Worm (Caenorhabditis elegans): ENCODE measurements around the gene fbxa-126.
A peak's percentile ranks its signal among the peaks of the same experiment; 100 is the strongest.

fbxa-126 gene

ce11 chrIV:14295262-14295661, 26.3 kb downstream of the fbxa-126 start (continued):
- no peak for TF ChIP-seq nhr-179 (tag; optimal IDR thresholded peaks at IDR 0.05)

- no peak for TF ChIP-seq ccch-3 (GFP tag; optimal IDR thresholded peaks at IDR 0.05)
- TF ChIP-seq nfya-1 (tag; optimal IDR thresholded peaks at IDR 0.05; ENCODE audit: borderline replicate concordance, insufficient read depth) = no peak
- no peak for TF ChIP-seq nhr-90 (tag; optimal IDR thresholded peaks at IDR 0.05)
- TF ChIP-seq rcor-1 (GFP tag; IDR thresholded peaks at IDR 0.05) = no peak
These were observed 30.0 kb downstream of the fbxa-126 start, which contains the start of gene Y64G10A.7 for ce11 chrIV:14291601-14292000. Gene Y64G10A.7, plus strand, starts transcription at chrIV:14291901.

ce11 chrIV:14284920-14285319, 36.6 kb downstream of the fbxa-126 start:
- no peak for TF ChIP-seq egl-18 (GFP tag; IDR thresholded peaks at IDR 0.05)

ce11 chrIV:14276773-14277388, 44.7 kb downstream of the fbxa-126 start:
- no peak for TF ChIP-seq C17E4.6 (GFP tag; IDR thresholded peaks at IDR 0.05)

- TF ChIP-seq egrh-3 (GFP tag; IDR thresholded peaks at IDR 0.05) (no peak), K12H6.12 (tag; optimal IDR thresholded peaks at IDR 0.05) (no peak), efl-1 (GFP tag; optimal IDR thresholded peaks at IDR 0.05) (no peak), ztf-6 (GFP tag; IDR thresholded peaks at IDR 0.05) (no peak), madf-6 (GFP tag; IDR thresholded peaks at IDR 0.05) (no peak), ztf-22 (GFP tag; optimal IDR thresholded peaks at IDR 0.05) (no peak), ccch-3 (GFP tag; optimal IDR thresholded peaks at IDR 0.05) (no peak), zim-3 (tag; optimal IDR thresholded peaks at IDR 0.05) (no peak), let-607 (tag; optimal IDR thresholded peaks at IDR 0.05) (no peak), sea-2 (GFP tag; IDR thresholded peaks at IDR 0.05) (no peak), egl-18 (GFP tag; IDR thresholded peaks at IDR 0.05) (no peak), cebp-2 (GFP tag; IDR thresholded peaks at IDR 0.05) (no peak), ekl-4 (GFP tag; IDR thresholded peaks at IDR 0.05) (no peak), lin-35 (GFP tag; optimal IDR thresholded peaks at IDR 0.05) (no peak), fkh-3 (tag; optimal IDR thresholded peaks at IDR 0.05) (no peak), pha-4 (tag; optimal IDR thresholded peaks at IDR 0.05) (no peak)
These were observed 45.4 kb downstream of the fbxa-126 start, which contains the start of gene ilcr-1 for ce11 chrIV:14276160-14276559. Gene ilcr-1, plus strand, starts transcription at chrIV:14276460.

ce11 chrIV:14274834-14275233, 46.7 kb downstream of the fbxa-126 start:
- TF ChIP-seq ekl-4 (GFP tag; IDR thresholded peaks at IDR 0.05) (no peak), lin-54 (GFP tag; optimal IDR thresholded peaks at IDR 0.05) (no peak), chd-7 (tag; optimal IDR thresholded peaks at IDR 0.05) (no peak)

- TF ChIP-seq egrh-3 (GFP tag; IDR thresholded peaks at IDR 0.05) = peak; percentile 39
- no peak for TF ChIP-seq ccch-3 (GFP tag; optimal IDR thresholded peaks at IDR 0.05)
- TF ChIP-seq lsy-27 (tag; optimal IDR thresholded peaks at IDR 0.05; ENCODE audit: borderline replicate concordance, insufficient read depth) = no peak
- TF ChIP-seq K12H6.12 (tag; optimal IDR thresholded peaks at IDR 0.05) = peak; percentile 36
- no peak for TF ChIP-seq lir-1 (GFP tag; conservative IDR thresholded peaks at IDR 0.05)
These were observed 49.0 kb downstream of the fbxa-126 start for ce11 chrIV:14272561-14272960.

- no peak for TF ChIP-seq lsy-27 (tag; optimal IDR thresholded peaks at IDR 0.05; ENCODE audit: borderline replicate concordance, insufficient read depth)
- no peak for TF ChIP-seq ama-1 (optimal IDR thresholded peaks at IDR 0.05)
- no peak for TF ChIP-seq ama-1 (GFP tag; optimal IDR thresholded peaks at IDR 0.05)
- TF ChIP-seq dpff-1 (tag; optimal IDR thresholded peaks at IDR 0.05) = no peak
- TF ChIP-seq F55B11.4 (tag; optimal IDR thresholded peaks at IDR 0.05; ENCODE audit: borderline replicate concordance, insufficient read depth) = no peak
- TF ChIP-seq ZK185.1 (tag; optimal IDR thresholded peaks at IDR 0.05; ENCODE audit: poor library complexity, severe bottlenecking) = no peak
- no peak for TF ChIP-seq ceh-27 (GFP tag; optimal IDR thresholded peaks at IDR 0.05)
- TF ChIP-seq lag-1 (GFP tag; IDR thresholded peaks at IDR 0.05) = no peak
- no peak for TF ChIP-seq nhr-27 (tag; optimal IDR thresholded peaks at IDR 0.05)
- no peak for TF ChIP-seq repo-1 (tag; optimal IDR thresholded peaks at IDR 0.05)
- no peak for TF ChIP-seq atf-7 (tag; optimal IDR thresholded peaks at IDR 0.05)
- TF ChIP-seq T26A5.8 (tag; optimal IDR thresholded peaks at IDR 0.05) = no peak
- no peak for TF ChIP-seq madf-6 (GFP tag; IDR thresholded peaks at IDR 0.05)
These were observed 51.6 kb downstream of the fbxa-126 start for ce11 chrIV:14269932-14270331.
